Fruit fly (Drosophila melanogaster): Measurements from ENCODE around the gene Ndae1.

DNA sequence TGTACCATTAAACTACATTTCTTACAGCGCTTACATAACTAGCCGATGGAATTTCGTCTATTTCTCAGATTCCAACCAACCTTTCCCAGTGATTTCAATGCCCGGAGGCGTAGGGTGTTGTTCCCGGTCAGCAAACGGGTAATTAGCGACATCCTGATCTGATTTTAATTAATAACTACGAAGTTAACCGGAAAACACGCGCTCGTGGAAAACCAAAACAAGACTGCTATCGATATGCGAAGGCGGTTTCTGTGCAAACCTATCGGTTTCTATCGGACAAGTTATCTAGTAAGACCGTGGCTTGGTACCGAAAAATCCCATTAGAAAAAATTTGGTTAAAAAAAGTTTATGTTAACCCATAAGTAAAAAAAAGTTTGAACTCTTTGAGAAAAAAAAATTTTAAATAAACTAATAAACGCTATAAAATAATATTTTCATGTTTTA, 26.3 kb downstream of the Ndae1 start, which contains the start of gene mEFG1:
- TF ChIP-seq Hr38 (GFP tag; optimal IDR thresholded peaks at IDR 0.05) = no peak
- TF ChIP-seq CG6792 (GFP tag; optimal IDR thresholded peaks at IDR 0.05) = no peak
- no peak for TF ChIP-seq dsx (GFP tag; optimal IDR thresholded peaks at IDR 0.05; ENCODE audit: poor library complexity, severe bottlenecking)
- TF ChIP-seq CG8119 (GFP tag; IDR thresholded peaks at IDR 0.05) = no peak
- no peak for TF ChIP-seq CG3032 (tag; optimal IDR thresholded peaks at IDR 0.05)
- TF ChIP-seq CG1621 (tag; optimal IDR thresholded peaks at IDR 0.05) = no peak
- TF ChIP-seq CG6854 (GFP tag; optimal IDR thresholded peaks at IDR 0.05) = no peak
- no peak for TF ChIP-seq Lpt (GFP tag; optimal IDR thresholded peaks at IDR 0.05)
- no peak for TF ChIP-seq CG16779 (tag; optimal IDR thresholded peaks at IDR 0.05)

Data from whole organism, prepupa.